Worm (Caenorhabditis elegans) whole organism, midembryonic: ENCODE results near the gene pcp-4.

Experiments
- T22C8.4 ChIP-seq: fragments of 200-800 bp; sonication (Bioruptor generic); IDR thresholded peaks from 2 replicates; pipeline ENCODE4 v1.3.6; 2022; ENCODE audit warnings: missing genetic modification characterization, missing compliant biosample characterization
- cog-1 ChIP-seq: sonication (generic microtip); optimal IDR thresholded peaks from 2 replicates; lab custom pipeline; 2016; ENCODE audit warnings: missing genetic modification characterization, missing compliant biosample characterization
- flt-1 ChIP-seq: fragments of 200-800 bp; sonication (Bioruptor generic); IDR thresholded peaks from 2 replicates; pipeline ENCODE4 v1.3.6; 2022; ENCODE audit warnings: missing genetic modification characterization, missing compliant biosample characterization
- klf-2 ChIP-seq: fragments of 200-800 bp; sonication (Bioruptor generic); conservative IDR thresholded peaks from 2 replicates; pipeline ENCODE4 v1.3.6; 2022; ENCODE audit warnings: missing genetic modification reagents, missing genetic modification characterization, missing compliant biosample characterization
- med-1 ChIP-seq: sonication (generic microtip); optimal IDR thresholded peaks from 2 replicates; lab custom pipeline; 2017; ENCODE audit warnings: missing genetic modification characterization, mild to moderate bottlenecking, missing compliant biosample characterization, antibody characterized with exemption, missing genetic modification reagents; ENCODE audit not compliant: insufficient read depth
- ref-1 ChIP-seq: fragments of 200-800 bp; sonication (Bioruptor generic); conservative IDR thresholded peaks from 2 replicates; pipeline ENCODE4 v1.3.6; 2022; ENCODE audit warnings: missing genetic modification reagents, missing genetic modification characterization, missing compliant biosample characterization
- tab-1 ChIP-seq: fragments of 200-800 bp; sonication (Bioruptor generic); IDR thresholded peaks from 2 replicates; pipeline ENCODE4 v1.3.6; 2022; ENCODE audit warnings: missing genetic modification characterization, missing compliant biosample characterization
- ztf-23 ChIP-seq: fragments of 200-800 bp; sonication (Bioruptor generic); IDR thresholded peaks from 2 replicates; pipeline ENCODE4 v1.3.6; 2022; ENCODE audit warnings: missing genetic modification reagents, missing genetic modification characterization, missing compliant biosample characterization

ce11 chrV:19848014-19848413, 17.2 kb upstream of the pcp-4 start, which contains the start of gene Y116F11B.7:
- no peak for TF ChIP-seq tab-1 (GFP tag; lab: Robert Waterston, UW)
- no peak for TF ChIP-seq ref-1 (GFP tag; lab: Robert Waterston, UW)
- TF ChIP-seq med-1, result no peak
- no peak for TF ChIP-seq ztf-23 (GFP tag; lab: Robert Waterston, UW)
- no peak for TF ChIP-seq flt-1 (GFP tag; lab: Robert Waterston, UW)
- TF ChIP-seq klf-2 (GFP tag; lab: Robert Waterston, UW), result no peak
- TF ChIP-seq T22C8.4 (GFP tag; lab: Robert Waterston, UW), result no peak
- no peak for TF ChIP-seq cog-1
